Worm (Caenorhabditis elegans): Measurements from ENCODE around the gene sor-3.

The sor-3 gene

DNA sequence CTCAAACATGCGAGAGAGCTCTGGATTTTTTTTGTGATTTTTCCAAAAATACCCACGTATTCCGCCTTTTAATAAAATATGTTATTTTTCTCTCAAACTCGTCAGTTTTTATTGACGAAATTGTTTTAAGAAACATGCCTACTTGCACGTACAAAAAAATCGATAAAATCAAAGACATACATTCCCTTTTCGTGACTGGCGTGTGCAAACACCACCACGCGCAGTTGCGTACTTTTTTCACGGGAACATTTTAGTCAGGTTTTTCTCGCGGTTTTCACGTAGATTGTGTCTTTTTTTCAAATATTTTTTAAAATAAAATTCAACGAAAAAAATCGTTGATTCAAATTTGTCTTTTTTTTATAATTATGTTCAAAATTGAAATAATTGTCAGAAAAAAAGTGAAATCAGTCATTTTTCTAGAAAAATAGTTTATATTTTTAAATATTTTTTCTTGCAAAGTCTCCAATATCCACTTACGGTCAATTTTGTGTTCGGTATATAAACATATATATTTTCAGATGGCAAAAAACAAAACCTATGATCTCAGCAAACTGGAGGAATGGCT, 27.7 kb upstream of the sor-3 start, which contains the start of gene M02E1.1 (continued):
- TF ChIP-seq hpl-2 (GFP tag; optimal IDR thresholded peaks at IDR 0.05) (no peak), egl-13 (tag; optimal IDR thresholded peaks at IDR 0.05) (no peak), sox-4 (tag; optimal IDR thresholded peaks at IDR 0.05) (no peak), nhr-71 (tag; optimal IDR thresholded peaks at IDR 0.05) (peak; percentile 53), dsc-1 (tag; optimal IDR thresholded peaks at IDR 0.05) (peak; percentile 20), pag-3 (tag; optimal IDR thresholded peaks at IDR 0.05; ENCODE audit: borderline replicate concordance, insufficient read depth) (no peak), nhr-47 (tag; optimal IDR thresholded peaks at IDR 0.05) (peak; percentile 51), tbx-2 (tag; optimal IDR thresholded peaks at IDR 0.05) (peak; percentile 36), nhr-90 (tag; optimal IDR thresholded peaks at IDR 0.05; ENCODE audit: poor library complexity) (peak; percentile 46), pqm-1 (tag; optimal IDR thresholded peaks at IDR 0.05) (no peak), nhr-20 (tag; optimal IDR thresholded peaks at IDR 0.05) (peak; percentile 33), aly-2 (tag; optimal IDR thresholded peaks at IDR 0.05) (no peak), lin-15B (tag; optimal IDR thresholded peaks at IDR 0.05) (no peak), zip-4 (GFP tag; optimal IDR thresholded peaks at IDR 0.05) (no peak), pax-3 (tag; optimal IDR thresholded peaks at IDR 0.05) (no peak), nhr-85 (tag) (peak; percentile 33), fkh-8 (tag; optimal IDR thresholded peaks at IDR 0.05) (no peak), ceh-88 (GFP tag; IDR thresholded peaks at IDR 0.05) (no peak), mef-2 (tag; optimal IDR thresholded peaks at IDR 0.05) (no peak), lin-39 (tag; optimal IDR thresholded peaks at IDR 0.05) (no peak), grh-1 (GFP tag; IDR thresholded peaks at IDR 0.05) (no peak), elt-2 (tag; optimal IDR thresholded peaks at IDR 0.05) (no peak), nhr-12 (tag; optimal IDR thresholded peaks at IDR 0.05) (no peak), egl-27 (tag; optimal IDR thresholded peaks at IDR 0.05) (no peak), nhr-28 (tag; optimal IDR thresholded peaks at IDR 0.05) (no peak), lin-14 (GFP tag; optimal IDR thresholded peaks at IDR 0.05) (peak; percentile 41), snu-23 (GFP tag; optimal IDR thresholded peaks at IDR 0.05) (peak; percentile 45), zag-1 (tag; optimal IDR thresholded peaks at IDR 0.05) (no peak), ceh-8 (GFP tag; optimal IDR thresholded peaks at IDR 0.05) (no peak), vab-15 (tag; optimal IDR thresholded peaks at IDR 0.05) (no peak), tlp-1 (tag; optimal IDR thresholded peaks at IDR 0.05) (no peak), ceh-82 (tag; optimal IDR thresholded peaks at IDR 0.05) (peak in 1 of 3 experiments; percentile 21), nhr-77 (tag; optimal IDR thresholded peaks at IDR 0.05) (no peak), mep-1 (tag; optimal IDR thresholded peaks at IDR 0.05) (peak; percentile 77), ama-1 (optimal IDR thresholded peaks at IDR 0.05) (no peak), ets-5 (GFP tag; IDR thresholded peaks at IDR 0.05) (no peak), fos-1 (tag; optimal IDR thresholded peaks at IDR 0.05) (no peak), lsy-2 (tag; optimal IDR thresholded peaks at IDR 0.05) (peak; percentile 22 to 51)

DNA sequence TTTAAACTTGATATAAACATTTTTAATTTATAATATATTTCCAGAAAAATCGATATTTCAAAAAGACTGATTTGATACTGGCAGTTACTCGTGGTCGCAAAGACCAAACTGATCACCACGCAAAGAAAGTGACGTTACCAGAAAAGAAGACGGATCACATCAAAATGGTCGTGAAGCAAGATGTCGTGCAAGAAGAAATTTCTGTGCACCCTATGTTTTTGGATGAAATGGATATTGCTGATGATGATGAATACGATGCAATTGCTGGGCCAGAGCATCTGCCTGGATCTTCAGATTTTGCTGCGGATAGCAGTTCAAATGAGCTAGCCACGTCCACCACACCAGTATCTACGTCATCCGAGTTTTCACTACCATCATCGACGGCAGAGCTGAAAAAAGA, 24.7 kb upstream of the sor-3 start:
- TF ChIP-seq swsn-7 (tag; optimal IDR thresholded peaks at IDR 0.05) (no peak), sup-37 (GFP tag; optimal IDR thresholded peaks at IDR 0.05) (no peak), jun-1 (tag; optimal IDR thresholded peaks at IDR 0.05) (no peak), hlh-4 (tag; optimal IDR thresholded peaks at IDR 0.05) (no peak), egl-27 (tag; optimal IDR thresholded peaks at IDR 0.05) (no peak), blmp-1 (tag; optimal IDR thresholded peaks at IDR 0.05) (no peak), aha-1 (tag; optimal IDR thresholded peaks at IDR 0.05) (no peak), nhr-28 (tag; optimal IDR thresholded peaks at IDR 0.05) (no peak), unc-130 (tag; optimal IDR thresholded peaks at IDR 0.05) (no peak), fkh-8 (tag; optimal IDR thresholded peaks at IDR 0.05) (no peak), dpl-1 (GFP tag; optimal IDR thresholded peaks at IDR 0.05) (no peak), mab-9 (GFP tag; IDR thresholded peaks at IDR 0.05) (no peak), ets-5 (GFP tag; IDR thresholded peaks at IDR 0.05) (no peak), hpl-2 (GFP tag; optimal IDR thresholded peaks at IDR 0.05) (no peak), vab-15 (tag; optimal IDR thresholded peaks at IDR 0.05) (no peak), F16B12.6 (tag; optimal IDR thresholded peaks at IDR 0.05) (no peak)
